Fruit fly (Drosophila melanogaster) whole organism, larva: Measurements from ENCODE around the gene CG14174.

Experiments
- noc ChIP-seq: fragments of 200-800 bp; sonication (Bioruptor generic); optimal IDR thresholded peaks from 3 replicates; lab custom pipeline; 2019; ENCODE audit warnings: missing biosample characterization, mild to moderate bottlenecking, missing genetic modification characterization, moderate library complexity

The CG14174 gene

DNA sequence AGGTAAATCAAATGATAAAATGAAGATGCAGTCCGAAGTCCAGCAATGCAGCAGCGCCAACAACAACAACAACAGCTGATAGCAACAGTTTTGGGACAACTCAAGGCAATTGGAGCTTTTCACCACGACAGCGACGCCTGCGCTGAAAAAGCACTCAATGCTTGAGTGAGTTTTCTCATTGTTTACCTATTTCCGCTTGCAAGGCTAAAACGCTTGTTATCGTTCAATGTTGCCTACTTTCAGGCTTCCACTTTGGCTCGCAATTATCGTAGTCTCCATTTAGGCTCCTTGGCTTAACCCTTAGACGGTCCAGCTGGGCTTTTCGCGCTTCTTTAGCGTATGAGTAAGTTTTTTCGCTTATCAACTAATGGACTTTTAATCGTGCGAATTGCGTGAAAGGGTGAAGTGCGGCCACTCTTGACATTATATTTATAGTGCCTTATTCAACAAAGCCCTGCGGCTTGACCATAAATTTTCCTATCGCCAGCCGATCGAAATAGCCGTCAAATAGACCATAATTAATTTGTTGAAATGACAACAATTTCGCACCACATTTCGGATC is 43.0 kb downstream of the CG14174 start:
- peak; percentile 67 for TF ChIP-seq noc (tag; lab: Kevin White, UChicago)

DNA sequence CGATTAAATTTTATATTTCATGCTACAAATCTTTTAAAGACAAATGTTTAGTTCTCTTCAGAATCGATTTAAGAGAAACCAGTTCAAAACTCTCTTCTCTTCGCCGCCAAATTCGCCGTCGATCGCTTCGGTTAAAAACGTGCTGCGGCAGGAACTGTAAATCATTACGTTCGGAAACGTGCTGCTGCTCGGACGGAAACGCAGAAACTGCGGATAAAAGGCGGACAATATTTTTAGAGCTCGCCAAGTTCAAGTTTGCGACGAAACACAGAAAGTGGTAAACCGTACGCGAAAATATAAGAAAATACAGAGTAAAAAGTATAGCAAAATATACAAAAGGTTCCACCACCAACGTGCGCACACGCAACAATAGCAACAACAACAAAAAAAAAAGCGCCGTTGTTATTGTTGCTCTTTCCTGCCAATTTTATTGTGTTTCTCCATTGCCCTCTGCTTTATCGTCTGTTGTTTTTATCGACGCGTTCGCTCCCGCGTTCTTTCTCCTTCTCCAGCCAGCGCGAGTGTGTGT is 44.3 kb downstream of the CG14174 start, which contains the start of gene Ae2:
Ae2 (plus strand) TSS at position 156 of the 529 bp plus-strand sequence.
- no peak for TF ChIP-seq noc (tag; lab: Kevin White, UChicago)

DNA sequence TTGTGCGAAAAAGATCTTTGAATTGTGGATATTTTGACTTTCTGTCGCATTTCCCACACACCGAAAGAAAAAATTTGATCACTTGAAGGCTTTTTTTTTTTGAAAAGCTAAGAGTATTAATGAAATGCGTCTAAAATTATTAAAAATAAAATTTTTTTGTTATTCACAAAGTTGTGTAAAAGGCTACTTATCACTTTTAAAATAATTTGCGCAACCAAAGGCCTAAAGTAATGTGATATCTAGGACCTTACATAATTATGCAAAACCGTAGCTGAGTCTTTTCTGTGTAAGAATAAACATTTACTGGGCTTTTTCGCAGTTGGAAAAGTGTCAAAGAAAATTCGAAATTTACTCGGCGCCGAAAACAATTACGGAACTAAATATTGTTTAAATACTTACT is 45.2 kb downstream of the CG14174 start:
- no peak for TF ChIP-seq noc (tag; lab: Kevin White, UChicago)

DNA sequence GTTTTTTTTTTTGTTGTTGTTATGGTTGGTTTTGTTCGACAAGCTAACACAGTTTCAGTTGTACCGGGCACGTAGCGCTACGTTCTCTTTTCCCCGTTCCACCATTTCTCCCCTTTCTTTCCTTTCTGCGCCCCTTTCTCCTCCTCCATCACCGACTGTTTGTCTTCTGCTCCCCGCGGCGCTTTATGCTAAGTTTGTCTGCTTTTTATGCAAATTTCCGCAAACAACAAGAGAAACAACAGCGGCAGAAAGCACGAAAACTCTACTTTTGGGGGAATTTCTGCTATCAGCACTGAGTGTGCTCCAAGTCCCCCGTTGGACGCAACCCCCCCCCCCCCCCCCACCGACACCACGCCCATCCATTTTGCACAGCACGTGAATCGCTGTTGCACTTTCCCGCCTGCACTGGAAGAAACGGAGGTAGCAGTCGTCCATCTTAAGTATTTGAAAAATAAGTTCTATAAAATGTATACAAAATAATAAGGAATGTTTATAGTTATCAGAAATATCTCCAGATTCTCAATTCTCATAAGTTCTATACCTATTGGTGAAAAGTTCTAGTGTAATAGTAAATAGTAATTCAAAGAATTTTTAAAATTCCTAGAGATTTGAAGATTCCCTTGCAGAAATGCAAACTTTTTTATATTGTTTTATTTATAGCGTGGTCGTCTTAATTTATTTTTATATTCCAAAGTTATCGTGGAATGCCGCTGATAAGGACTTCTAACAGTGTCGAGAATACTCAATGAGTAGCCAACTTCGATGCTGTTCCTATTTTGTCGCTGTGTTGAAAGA is 46.0 kb downstream of the CG14174 start:
- no peak for TF ChIP-seq noc (tag; lab: Kevin White, UChicago)

DNA sequence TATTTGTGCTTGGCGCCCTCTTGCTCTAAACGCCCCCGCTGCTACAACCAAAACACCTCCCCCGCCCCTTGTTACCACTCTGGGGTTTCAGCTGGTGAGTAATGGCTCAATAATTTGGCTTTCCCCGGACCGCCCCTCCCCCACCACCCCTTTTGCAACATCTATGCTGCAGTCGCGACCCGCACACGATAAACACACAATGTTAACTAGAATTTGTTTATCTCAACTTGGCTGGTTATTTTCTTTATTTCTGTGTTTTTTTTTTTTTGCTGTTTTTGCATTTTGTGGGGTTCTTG is 46.5 kb downstream of the CG14174 start:
- no peak for TF ChIP-seq noc (tag; lab: Kevin White, UChicago)

DNA sequence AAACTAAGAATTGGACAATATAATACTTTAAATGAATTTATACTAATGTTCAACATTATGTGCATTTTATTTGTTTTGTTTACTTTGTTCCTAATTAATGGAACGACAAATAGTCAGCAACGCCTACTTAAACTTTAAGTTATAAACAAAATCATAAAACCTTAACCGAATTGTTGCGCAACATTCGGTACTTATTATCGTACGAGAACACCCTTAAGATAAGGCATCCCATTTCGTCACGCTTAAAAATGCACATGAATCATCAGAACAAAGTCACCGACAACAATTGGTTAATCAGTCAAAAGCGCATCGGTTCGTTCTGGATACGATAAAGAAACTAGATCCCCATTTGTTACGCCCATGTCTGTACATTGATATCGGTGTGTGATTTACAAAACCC is 47.2 kb downstream of the CG14174 start:
- no peak for TF ChIP-seq noc (tag; lab: Kevin White, UChicago)

DNA sequence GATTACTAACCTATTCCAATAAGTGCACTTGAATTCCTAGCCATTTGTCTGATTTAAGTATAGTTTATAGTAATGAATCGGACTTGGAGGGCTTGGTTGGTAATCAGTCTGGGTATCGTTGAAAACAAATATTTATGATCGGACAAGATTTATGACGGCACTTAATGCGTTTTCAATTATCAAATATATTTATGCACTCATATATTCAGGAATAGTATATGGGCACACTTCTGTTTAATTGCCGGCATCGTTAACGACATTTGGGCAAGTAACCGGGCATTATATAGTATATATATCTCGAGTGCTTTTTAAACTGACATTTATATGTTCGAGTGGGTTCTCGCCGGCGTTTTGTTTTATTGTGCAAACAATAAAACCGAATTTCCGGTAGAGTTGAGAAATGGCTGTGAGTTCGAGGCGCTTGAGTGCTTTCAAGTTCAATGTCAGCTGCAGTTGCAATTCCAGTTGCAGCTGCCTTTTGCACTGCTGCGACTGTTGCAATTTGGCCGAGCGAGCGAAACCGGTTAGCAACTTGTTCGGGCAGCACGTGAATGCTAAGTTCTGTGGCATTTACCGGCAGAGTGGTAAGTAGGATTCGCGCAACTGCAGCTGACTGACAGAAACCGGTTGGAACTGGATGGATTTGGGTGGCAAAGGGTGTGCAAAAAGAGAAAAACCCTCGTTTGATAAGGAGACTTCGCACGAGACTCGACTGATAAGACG is 48.7 kb downstream of the CG14174 start:
- TF ChIP-seq noc (tag; lab: Kevin White, UChicago) = peak; percentile 31

DNA sequence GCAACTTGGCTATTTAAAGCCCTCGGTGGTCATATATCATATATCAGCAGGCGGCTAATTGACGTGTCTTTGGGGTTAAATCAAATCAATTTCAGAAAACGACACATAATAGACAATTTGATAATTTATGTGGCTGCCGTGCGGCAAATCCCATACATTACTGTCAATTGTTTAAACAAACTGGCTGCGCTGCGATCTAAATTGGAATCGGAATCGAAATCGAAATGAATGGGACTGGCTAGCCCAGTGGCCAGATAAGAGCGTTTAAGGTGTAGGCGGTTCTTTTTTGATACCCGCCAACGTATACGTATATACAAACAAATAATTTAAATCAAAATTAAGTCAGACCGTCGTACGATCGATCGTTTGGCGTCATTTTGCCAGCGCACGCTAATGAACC is 49.3 kb downstream of the CG14174 start:
- peak; percentile 71 for TF ChIP-seq noc (tag; lab: Kevin White, UChicago)
